Worm (Caenorhabditis elegans) whole organism, L2 larva: ENCODE data around the gene gvd-1.
"Not testable (repeated sequence)": the region's sequence is repeated elsewhere in the genome, so short reads cannot be mapped to it uniquely, and the experiment has no call there.

ENCODE experiments used
- C34F6.9 ChIP-seq: fragments of 150-350 bp; optimal IDR thresholded peaks from 2 replicates; lab custom pipeline; 2014; ENCODE audit warnings: missing biosample characterization, missing genetic modification characterization
- F13H6.1 ChIP-seq: sonication (generic microtip); optimal IDR thresholded peaks from 2 replicates; lab custom pipeline; 2016; ENCODE audit warnings: missing genetic modification characterization, missing compliant biosample characterization
- R02D3.7 ChIP-seq: fragments of 150-350 bp; optimal IDR thresholded peaks from 2 replicates; lab custom pipeline; 2014; ENCODE audit warnings: missing biosample characterization, missing genetic modification characterization
- Y55F3AM.14 ChIP-seq: fragments of 200-800 bp; sonication (Bioruptor generic); optimal IDR thresholded peaks from 2 replicates; lab custom pipeline; 2018; ENCODE audit warnings: mild to moderate bottlenecking, missing genetic modification characterization, missing compliant biosample characterization
- ZK546.5 ChIP-seq: sonication (generic microtip); optimal IDR thresholded peaks from 2 replicates; lab custom pipeline; 2017; ENCODE audit warnings: missing biosample characterization, missing genetic modification characterization
- alr-1 ChIP-seq: fragments of 150-350 bp; optimal IDR thresholded peaks from 2 replicates; lab custom pipeline; 2014; ENCODE audit warnings: missing biosample characterization, missing genetic modification characterization
- aly-2 ChIP-seq: fragments of 150-350 bp; optimal IDR thresholded peaks from 2 replicates; lab custom pipeline; 2014; ENCODE audit warnings: missing biosample characterization, missing genetic modification characterization
- ama-1 ChIP-seq: fragments of 150-350 bp; optimal IDR thresholded peaks from 2 replicates; lab custom pipeline; 2018; ENCODE audit warnings: inconsistent platforms
- blmp-1 ChIP-seq: sonication (generic microtip); optimal IDR thresholded peaks from 2 replicates; lab custom pipeline; 2017; ENCODE audit warnings: missing genetic modification characterization, mild to moderate bottlenecking, missing compliant biosample characterization, antibody characterized with exemption, moderate library complexity; ENCODE audit not compliant: insufficient read depth
- ceh-16 ChIP-seq: fragments of 150-350 bp; optimal IDR thresholded peaks from 2 replicates; lab custom pipeline; 2014; ENCODE audit warnings: missing biosample characterization, missing genetic modification characterization
- crh-2 ChIP-seq: sonication (generic microtip); optimal IDR thresholded peaks from 2 replicates; lab custom pipeline; 2017; ENCODE audit warnings: missing biosample characterization, missing genetic modification characterization
- egl-27 ChIP-seq: sonication (generic microtip); optimal IDR thresholded peaks from 3 replicates; lab custom pipeline; 2017; ENCODE audit warnings: missing biosample characterization, missing genetic modification reagents, missing genetic modification characterization
- elt-1 ChIP-seq: fragments of 150-350 bp; optimal IDR thresholded peaks from 2 replicates; lab custom pipeline; 2014; ENCODE audit warnings: missing biosample characterization, missing genetic modification characterization
- fos-1 ChIP-seq: fragments of 150-350 bp; optimal IDR thresholded peaks from 2 replicates; lab custom pipeline; 2014; ENCODE audit warnings: missing biosample characterization, missing genetic modification characterization
- gmeb-1 ChIP-seq: fragments of 150-350 bp; optimal IDR thresholded peaks from 2 replicates; lab custom pipeline; 2014; ENCODE audit warnings: missing biosample characterization, missing genetic modification characterization
- lin-11 ChIP-seq: fragments of 150-350 bp; sonication (generic microtip); optimal IDR thresholded peaks from 2 replicates; lab custom pipeline; 2014; ENCODE audit warnings: missing biosample characterization, missing genetic modification characterization, inconsistent platforms, mixed read lengths
- lin-39 ChIP-seq: fragments of 150-350 bp; optimal IDR thresholded peaks from 2 replicates; lab custom pipeline; 2014; ENCODE audit warnings: missing biosample characterization, missing genetic modification reagents, missing genetic modification characterization
- lsy-2 ChIP-seq, 2 experiments: fragments of 150-350 bp in 1 of 2; sonication (generic microtip) in 1 of 2; optimal IDR thresholded peaks; 2 replicates each; lab custom pipeline; 2014 to 2017; ENCODE audit warnings: missing biosample characterization in 2 of 2, missing genetic modification characterization in 2 of 2
- mab-5 ChIP-seq: fragments of 150-350 bp; optimal IDR thresholded peaks from 2 replicates; lab custom pipeline; 2014; ENCODE audit warnings: missing biosample characterization, missing genetic modification characterization
- mbf-1 ChIP-seq: sonication (generic microtip); optimal IDR thresholded peaks from 2 replicates; lab custom pipeline; 2017; ENCODE audit warnings: missing biosample characterization, missing genetic modification characterization
- mdl-1 ChIP-seq, 2 experiments: fragments of 150-350 bp in 1 of 2; sonication (generic microtip) in 1 of 2; optimal IDR thresholded peaks; 2 replicates each; lab custom pipeline; 2017; ENCODE audit warnings: missing biosample characterization in 2 of 2, missing genetic modification characterization in 2 of 2
- nhr-10 ChIP-seq: sonication (generic microtip); optimal IDR thresholded peaks from 2 replicates; lab custom pipeline; 2017; ENCODE audit warnings: missing biosample characterization, missing genetic modification characterization
- nhr-11 ChIP-seq: fragments of 150-350 bp; optimal IDR thresholded peaks from 2 replicates; lab custom pipeline; 2014; ENCODE audit warnings: missing biosample characterization, missing genetic modification characterization
- nhr-12 ChIP-seq: fragments of 150-350 bp; optimal IDR thresholded peaks from 2 replicates; lab custom pipeline; 2014; ENCODE audit warnings: missing biosample characterization, missing genetic modification characterization
- nhr-129 ChIP-seq: fragments of 150-350 bp; optimal IDR thresholded peaks from 2 replicates; lab custom pipeline; 2014; ENCODE audit warnings: missing biosample characterization, missing genetic modification characterization
- nhr-23 ChIP-seq: fragments of 150-350 bp; optimal IDR thresholded peaks from 2 replicates; lab custom pipeline; 2014; ENCODE audit warnings: missing biosample characterization, missing genetic modification reagents, missing genetic modification characterization
- nhr-237 ChIP-seq: fragments of 150-350 bp; optimal IDR thresholded peaks from 2 replicates; lab custom pipeline; 2014; ENCODE audit warnings: missing biosample characterization, missing genetic modification characterization
- nhr-25 ChIP-seq: fragments of 150-350 bp; sonication (generic microtip); optimal IDR thresholded peaks from 3 replicates; lab custom pipeline; 2014; ENCODE audit warnings: missing biosample characterization, missing genetic modification characterization
- nhr-6 ChIP-seq: fragments of 150-350 bp; optimal IDR thresholded peaks from 2 replicates; lab custom pipeline; 2014; ENCODE audit warnings: missing biosample characterization, missing genetic modification characterization
- nhr-77 ChIP-seq: fragments of 150-350 bp; optimal IDR thresholded peaks from 2 replicates; lab custom pipeline; 2014; ENCODE audit warnings: missing biosample characterization, missing genetic modification characterization
- peb-1 ChIP-seq: fragments of 150-350 bp; optimal IDR thresholded peaks from 2 replicates; lab custom pipeline; 2014; ENCODE audit warnings: missing biosample characterization, missing genetic modification characterization
- sem-4 ChIP-seq: fragments of 150-350 bp; optimal IDR thresholded peaks from 2 replicates; lab custom pipeline; 2014; ENCODE audit warnings: missing biosample characterization, missing genetic modification reagents, missing genetic modification characterization
- skn-1 ChIP-seq: sonication (generic microtip); optimal IDR thresholded peaks from 2 replicates; lab custom pipeline; 2017; ENCODE audit warnings: missing biosample characterization, missing genetic modification characterization
- sma-9 ChIP-seq, 2 experiments: fragments of 150-350 bp in 1 of 2; sonication (generic microtip) in 1 of 2; optimal IDR thresholded peaks; 2 replicates each; lab custom pipeline; 2014 to 2016; ENCODE audit warnings: missing genetic modification characterization in 2 of 2, mild to moderate bottlenecking in 1 of 2, missing biosample characterization in 1 of 2, missing compliant biosample characterization in 1 of 2, missing genetic modification reagents in 1 of 2, moderate library complexity in 1 of 2
- snpc-4 ChIP-seq: fragments of 150-350 bp; optimal IDR thresholded peaks from 2 replicates; lab custom pipeline; 2014; ENCODE audit warnings: missing biosample characterization, missing genetic modification characterization
- unc-39 ChIP-seq: fragments of 150-350 bp; optimal IDR thresholded peaks from 2 replicates; lab custom pipeline; 2014; ENCODE audit warnings: missing biosample characterization, missing genetic modification characterization
- unc-55 ChIP-seq: fragments of 150-350 bp; sonication (generic microtip); optimal IDR thresholded peaks from 3 replicates; lab custom pipeline; 2014; ENCODE audit warnings: missing biosample characterization, missing genetic modification reagents, missing genetic modification characterization
- zag-1 ChIP-seq: fragments of 150-350 bp; optimal IDR thresholded peaks from 2 replicates; lab custom pipeline; 2014; ENCODE audit warnings: missing biosample characterization, missing genetic modification characterization
- ztf-1 ChIP-seq: fragments of 200-800 bp; sonication (Bioruptor generic); conservative IDR thresholded peaks from 2 replicates; pipeline ENCODE4 v1.3.6; 2022; ENCODE audit warnings: missing genetic modification characterization, missing compliant biosample characterization
- ztf-11 ChIP-seq: sonication (generic microtip); optimal IDR thresholded peaks from 2 replicates; lab custom pipeline; 2017; ENCODE audit warnings: missing biosample characterization, missing genetic modification characterization
- ztf-4 ChIP-seq: fragments of 150-350 bp; optimal IDR thresholded peaks from 2 replicates; lab custom pipeline; 2014; ENCODE audit warnings: missing biosample characterization, missing genetic modification characterization

gvd-1 gene

ce11 chrII:454646-455045 lies 3.0 kb downstream of the gvd-1 start, which contains the start of gene W10D9.1:
W10D9.1 (plus strand) TSS chrII:454946.
- TF ChIP-seq mab-5; snpc-4 (tag; lab: Kevin White, UChicago); nhr-6 (tag; lab: Kevin White, UChicago): not testable (repeated sequence)

- TF ChIP-seq aly-2 (tag; lab: Kevin White, UChicago); unc-39; nhr-11 (tag; lab: Kevin White, UChicago): not testable (repeated sequence)
Observed at ce11 chrII:441102-441501, 16.6 kb downstream of the gvd-1 start, which contains the start of gene C24H12.1. C24H12.1 (plus strand) TSS chrII:441402.

ce11 chrII:437279-437678 lies 20.4 kb downstream of the gvd-1 start:
- no peak for TF ChIP-seq blmp-1 (tag; lab: Kevin White, UChicago)

- no peak for TF ChIP-seq mbf-1 (tag; lab: Kevin White, UChicago)
- no peak for TF ChIP-seq elt-1 (tag; lab: Kevin White, UChicago)
- no peak for TF ChIP-seq nhr-12
- no peak for TF ChIP-seq nhr-23 (tag; lab: Kevin White, UChicago)
- no peak for TF ChIP-seq mab-5
- TF ChIP-seq ztf-11 (tag; lab: Kevin White, UChicago), result no peak
- no peak for TF ChIP-seq alr-1 (tag; lab: Kevin White, UChicago)
- TF ChIP-seq, all 48 proteins: peak for 0
Observed at ce11 chrII:423086-423485, 34.6 kb downstream of the gvd-1 start, which contains the start of gene C24H12.8. C24H12.8 (minus strand) TSS chrII:423186.

ce11 chrII:418782-419181 lies 38.9 kb downstream of the gvd-1 start, which contains the start of gene C24H12.6:
C24H12.6 (minus strand) TSS chrII:418882.
- TF ChIP-seq lin-39, result no peak
- TF ChIP-seq, all 48 proteins: peak for 0

ce11 chrII:410832-411231 lies 46.9 kb downstream of the gvd-1 start, which contains the start of the genes dnsn-1 and C24H12.4:
dnsn-1 (minus strand) TSS chrII:410932.
C24H12.4 (plus strand) TSS chrII:411222.
- TF ChIP-seq egl-27 (tag; lab: Kevin White, UChicago), result peak; percentile 86
- TF ChIP-seq nhr-129 (tag; lab: Kevin White, UChicago), result peak; percentile 64
- TF ChIP-seq aly-2 (tag; lab: Kevin White, UChicago), result no peak
- TF ChIP-seq sem-4 (tag; lab: Kevin White, UChicago), result peak; percentile 90
- TF ChIP-seq nhr-6 (tag; lab: Kevin White, UChicago), result peak; percentile 88
- TF ChIP-seq lin-39, result no peak
- TF ChIP-seq mab-5, result peak; percentile 88
- peak; percentile 97 for TF ChIP-seq crh-2 (tag; lab: Kevin White, UChicago)
- peak; percentile 93 for TF ChIP-seq nhr-25
- TF ChIP-seq ama-1 (lab: Kevin White, UChicago), result no peak
- TF ChIP-seq alr-1 (tag; lab: Kevin White, UChicago), result no peak
- TF ChIP-seq ZK546.5, result peak; percentile 55
- TF ChIP-seq zag-1 (tag; lab: Kevin White, UChicago), result peak; percentile 46
- TF ChIP-seq nhr-11 (tag; lab: Kevin White, UChicago), result no peak
- no peak for TF ChIP-seq mbf-1 (tag; lab: Kevin White, UChicago)
- peak; percentile 98 for TF ChIP-seq unc-55 (GFP tag; lab: Kevin White, UChicago)
- peak; percentile 78 for TF ChIP-seq nhr-10
- peak; percentile 94 for TF ChIP-seq C34F6.9 (tag; lab: Kevin White, UChicago)
- TF ChIP-seq fos-1 (tag; lab: Kevin White, UChicago), result peak; percentile 68
- TF ChIP-seq lsy-2 (tag; optimal IDR thresholded peaks at IDR 0.05; lab: Kevin White, UChicago), result peak; percentile 91 to 96
- peak; percentile 70 for TF ChIP-seq snpc-4 (tag; lab: Kevin White, UChicago)
- peak; percentile 82 for TF ChIP-seq ztf-4 (tag; lab: Kevin White, UChicago)
- TF ChIP-seq ztf-11 (tag; lab: Kevin White, UChicago), result no peak
- TF ChIP-seq R02D3.7, result peak; percentile 61
- TF ChIP-seq peb-1, result no peak
- TF ChIP-seq F13H6.1 (tag; lab: Kevin White, UChicago), result peak; percentile 92
- TF ChIP-seq mdl-1 (tag; optimal IDR thresholded peaks at IDR 0.05; lab: Kevin White, UChicago), result peak in 1 of 2 experiments; percentile 47
- TF ChIP-seq nhr-77 (tag; lab: Kevin White, UChicago), result no peak
- TF ChIP-seq nhr-237 (tag; lab: Kevin White, UChicago), result peak; percentile 59
- no peak for TF ChIP-seq skn-1 (tag; lab: Kevin White, UChicago)
- peak; percentile 95 for TF ChIP-seq sma-9 (GFP tag; optimal IDR thresholded peaks at IDR 0.05; lab: Kevin White, UChicago)
- TF ChIP-seq sma-9 (tag; optimal IDR thresholded peaks at IDR 0.05; lab: Kevin White, UChicago), result no peak
- peak; percentile 12 for TF ChIP-seq blmp-1 (tag; lab: Kevin White, UChicago)
- peak; percentile 96 for TF ChIP-seq lin-11
- no peak for TF ChIP-seq nhr-23 (tag; lab: Kevin White, UChicago)
- peak; percentile 66 for TF ChIP-seq ceh-16 (tag; lab: Kevin White, UChicago)
- no peak for TF ChIP-seq ztf-1 (GFP tag; lab: Robert Waterston, UW)
- no peak for TF ChIP-seq elt-1 (tag; lab: Kevin White, UChicago)
- no peak for TF ChIP-seq Y55F3AM.14
- peak; percentile 98 for TF ChIP-seq gmeb-1
